Worm (Caenorhabditis elegans) whole organism, L4/young adult: ENCODE data around the gene fbxb-74.

Experiments used
- W03F9.2 ChIP-seq: fragments of 150-350 bp; optimal IDR thresholded peaks from 2 replicates; lab custom pipeline; 2014; ENCODE audit warnings: missing biosample characterization, missing genetic modification characterization
- dao-5 ChIP-seq: sonication (generic microtip); optimal IDR thresholded peaks from 2 replicates; lab custom pipeline; 2016; ENCODE audit warnings: missing genotype, missing genetic modification characterization, moderate library complexity, missing compliant biosample characterization
- him-1 ChIP-seq: sonication (generic microtip); optimal IDR thresholded peaks from 2 replicates; lab custom pipeline; 2016; ENCODE audit warnings: missing genotype, missing genetic modification reagents, missing genetic modification characterization, missing compliant biosample characterization

ce11 chrIV:4397111-4397510 is 42.0 kb downstream of the fbxb-74 start:
- TF ChIP-seq dao-5 (tag; lab: Kevin White, UChicago) (no peak), him-1 (tag; lab: Kevin White, UChicago) (no peak), W03F9.2 (no peak)
